Worm (Caenorhabditis elegans) whole organism, young adult: ENCODE measurements around the gene polq-1.

ENCODE experiments used
- hlh-26 ChIP-seq: fragments of 200-800 bp; sonication (Bioruptor generic); conservative IDR thresholded peaks from 2 replicates; pipeline ENCODE4 v1.3.6; 2022; ENCODE audit warnings: missing genetic modification reagents, missing genetic modification characterization, missing compliant biosample characterization
- let-607 ChIP-seq, 2 experiments: fragments of 200-800 bp in 1 of 2; sonication (Bioruptor generic) in 1 of 2; sonication (generic microtip) in 1 of 2; optimal IDR thresholded peaks; 2 replicates each; lab custom pipeline; 2016 to 2018; ENCODE audit warnings: mild to moderate bottlenecking in 2 of 2, missing compliant biosample characterization in 2 of 2, missing genetic modification characterization in 2 of 2, moderate library complexity in 2 of 2, missing genotype in 1 of 2
- nhr-90 ChIP-seq: sonication (generic microtip); optimal IDR thresholded peaks from 2 replicates; lab custom pipeline; 2016; ENCODE audit warnings: missing genotype, mild to moderate bottlenecking, missing genetic modification characterization, missing compliant biosample characterization
- unc-130 ChIP-seq: sonication (generic microtip); optimal IDR thresholded peaks from 2 replicates; lab custom pipeline; 2016; ENCODE audit warnings: missing genetic modification reagents, missing genetic modification characterization, missing compliant biosample characterization
- unc-62 ChIP-seq: fragments of 150-350 bp; optimal IDR thresholded peaks from 2 replicates; lab custom pipeline; 2014; ENCODE audit warnings: missing biosample characterization, missing genetic modification reagents, missing genetic modification characterization

DNA sequence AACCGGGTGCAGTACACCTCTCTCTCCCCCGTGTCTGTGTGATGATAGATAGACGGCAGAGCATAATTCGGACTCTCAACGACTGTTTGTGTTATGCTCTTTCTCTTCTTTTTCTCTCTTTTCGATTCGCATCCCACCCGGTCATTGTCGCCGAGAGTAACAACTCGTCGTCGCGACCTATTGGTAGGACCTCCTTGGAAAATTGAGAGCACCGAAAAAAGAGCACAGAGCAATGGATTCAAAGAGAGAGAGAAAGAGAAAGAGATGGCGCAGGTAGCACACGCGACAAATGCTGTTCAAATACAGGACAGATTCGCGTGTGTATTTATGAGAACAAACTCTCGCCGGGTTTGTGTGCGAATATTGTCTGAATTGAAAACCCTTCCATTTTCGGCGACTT lies 40.7 kb upstream of the polq-1 start:
- TF ChIP-seq nhr-90, result no peak
- no peak for TF ChIP-seq let-607 (tag; optimal IDR thresholded peaks at IDR 0.05; lab: Kevin White, UChicago)
- TF ChIP-seq unc-62 (GFP tag; lab: Kevin White, UChicago), result no peak
- TF ChIP-seq hlh-26 (GFP tag; lab: Robert Waterston, UW), result no peak
- no peak for TF ChIP-seq unc-130 (GFP tag; lab: Kevin White, UChicago)
